Fruit fly (Drosophila melanogaster): ENCODE measurements around the gene Hmt-1.

DNA sequence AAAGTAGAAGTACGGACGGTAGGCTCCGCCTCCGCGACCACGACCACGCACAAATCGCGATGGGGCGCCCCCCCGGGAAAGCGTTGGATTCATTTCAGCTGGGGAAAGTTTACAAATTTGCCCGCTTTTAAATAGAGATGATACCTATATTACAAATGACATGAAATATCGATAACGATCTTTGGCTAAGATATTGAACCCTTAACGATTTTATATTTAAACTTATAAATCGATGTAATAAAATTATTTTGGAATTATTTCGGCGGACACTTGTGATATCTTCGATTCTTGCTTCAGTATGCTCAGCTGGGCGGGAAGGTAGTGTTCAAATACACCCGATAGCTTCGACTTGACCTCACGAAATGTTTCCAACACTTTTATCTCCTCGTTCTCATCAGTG lies 24.7 kb downstream of the Hmt-1 start, which contains the start of gene rec:
- TF ChIP-seq CTCF (optimal IDR thresholded peaks at IDR 0.05) (no peak), CG8478 (optimal IDR thresholded peaks at IDR 0.05) (no peak)

Measured in S2 (cell line).